Fruit fly (Drosophila melanogaster): ENCODE results near the gene scu.

DNA sequence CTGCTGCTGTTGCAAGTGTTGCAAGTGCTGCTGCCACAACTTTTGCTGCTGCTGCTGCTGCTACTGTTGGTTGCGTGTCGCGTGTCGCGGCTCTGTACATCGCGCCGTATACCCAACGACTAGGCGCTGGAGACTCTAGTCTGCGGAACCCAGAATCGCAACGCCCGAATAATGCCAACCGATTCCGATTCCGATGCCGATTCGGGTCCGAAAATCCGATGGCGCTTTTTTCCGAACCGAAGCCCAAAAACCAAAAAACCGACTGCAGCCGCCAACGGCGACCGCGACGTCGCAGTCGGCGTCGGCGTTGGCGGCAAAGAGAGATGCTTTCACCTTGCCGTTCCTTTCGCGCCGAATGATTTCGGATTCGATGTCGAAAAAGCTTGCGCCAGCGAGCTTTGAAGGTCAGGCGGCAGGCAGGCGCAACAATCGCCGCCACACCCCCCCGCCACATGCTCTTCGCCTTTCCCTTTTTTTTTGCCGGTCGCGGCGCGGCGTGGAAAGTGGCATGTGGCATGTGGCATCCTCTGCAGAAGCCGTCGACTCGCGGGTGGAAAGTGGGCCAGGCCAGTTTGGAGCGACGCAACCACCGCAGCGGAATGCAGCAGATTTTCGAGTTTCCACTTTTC lies 27.8 kb upstream of the scu start, which contains the start of gene Sh:
- no peak for TF ChIP-seq CG12768 (GFP tag; optimal IDR thresholded peaks at IDR 0.05)
- no peak for TF ChIP-seq Crg-1 (GFP tag; optimal IDR thresholded peaks at IDR 0.05)
- no peak for TF ChIP-seq Mnt (GFP tag; optimal IDR thresholded peaks at IDR 0.05)
- no peak for TF ChIP-seq CG11617 (GFP tag; optimal IDR thresholded peaks at IDR 0.05)
- no peak for TF ChIP-seq CG7101 (tag; optimal IDR thresholded peaks at IDR 0.05)
- TF ChIP-seq pad (GFP tag; optimal IDR thresholded peaks at IDR 0.05), result no peak
- no peak for TF ChIP-seq cnc (optimal IDR thresholded peaks at IDR 0.05)
- no peak for TF ChIP-seq CG1620 (GFP tag; optimal IDR thresholded peaks at IDR 0.05)
- TF ChIP-seq CG5204 (GFP tag; optimal IDR thresholded peaks at IDR 0.05), result no peak
- TF ChIP-seq ovo (GFP tag; optimal IDR thresholded peaks at IDR 0.05), result no peak
- no peak for TF ChIP-seq Clk (GFP tag; optimal IDR thresholded peaks at IDR 0.05)
- no peak for TF ChIP-seq kay (GFP tag; ENCODE audit: borderline replicate concordance)

All from whole organism, adult.